Worm (Caenorhabditis elegans) whole organism, L4/young adult: Measurements from ENCODE around the gene C17C3.6.

Experiments used
- W03F9.2 ChIP-seq: fragments of 150-350 bp; optimal IDR thresholded peaks from 2 replicates; lab custom pipeline; 2014; ENCODE audit warnings: missing biosample characterization, missing genetic modification characterization
- dao-5 ChIP-seq: sonication (generic microtip); optimal IDR thresholded peaks from 2 replicates; lab custom pipeline; 2016; ENCODE audit warnings: missing genotype, missing genetic modification characterization, moderate library complexity, missing compliant biosample characterization
- him-1 ChIP-seq: sonication (generic microtip); optimal IDR thresholded peaks from 2 replicates; lab custom pipeline; 2016; ENCODE audit warnings: missing genotype, missing genetic modification reagents, missing genetic modification characterization, missing compliant biosample characterization

DNA sequence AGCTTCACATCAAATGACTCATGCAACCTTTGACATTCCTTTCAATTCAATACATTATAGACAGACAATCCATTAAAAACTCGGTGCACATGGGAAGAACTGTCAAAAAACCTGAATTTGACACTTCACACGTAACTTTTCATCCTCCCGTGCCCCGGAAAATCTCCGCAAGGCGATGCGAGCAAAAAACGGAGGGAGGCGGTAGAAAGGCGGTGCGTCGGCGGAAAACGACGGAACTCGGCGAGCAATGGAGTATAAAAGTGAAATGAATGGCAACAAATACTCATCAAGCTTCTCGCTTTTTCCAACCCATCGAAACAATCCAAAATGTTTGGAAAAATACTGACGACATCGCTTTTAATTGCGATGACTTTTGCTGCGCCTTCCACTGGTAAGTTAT, 28.2 kb downstream of the C17C3.6 start, which contains the start of gene T25E4.1:
- TF ChIP-seq him-1 (tag; lab: Kevin White, UChicago) (no peak), dao-5 (tag; lab: Kevin White, UChicago) (no peak), W03F9.2 (tag; lab: Kevin White, UChicago) (no peak)
